Fruit fly (Drosophila melanogaster): ENCODE measurements around the gene thoc7.

The thoc7 gene

DNA sequence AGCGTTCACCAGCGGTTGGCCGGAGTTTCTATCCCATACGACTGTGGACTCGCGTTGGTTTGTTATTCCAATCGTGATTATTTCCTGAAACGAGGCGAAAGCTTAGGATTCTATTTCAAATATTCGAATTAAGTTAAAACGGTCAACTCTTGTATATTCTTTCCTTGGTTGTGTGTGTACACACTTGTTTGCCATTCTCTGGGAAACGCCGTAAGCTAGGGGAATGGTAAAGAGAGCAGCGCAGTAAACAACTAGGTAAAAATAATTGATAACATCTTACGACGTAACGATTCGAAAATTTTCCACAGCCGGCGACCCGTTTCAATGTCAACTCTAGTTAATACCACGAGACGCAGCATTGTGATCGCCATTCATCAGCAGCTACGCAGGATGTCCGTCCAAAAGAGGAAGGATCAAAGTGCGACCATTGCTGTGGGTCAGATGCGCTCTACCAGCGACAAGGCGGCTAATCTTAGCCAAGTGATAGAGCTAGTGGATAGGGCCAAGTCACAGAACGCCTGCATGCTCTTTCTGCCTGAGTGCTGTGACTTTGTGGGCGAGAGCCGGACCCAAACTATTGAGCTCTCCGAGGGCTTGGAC is 8.9 kb downstream of the thoc7 start, which contains the start of gene NitFhit:
NitFhit (plus strand) TSS at position 195 of the 600 bp plus-strand sequence.
- TF ChIP-seq CG10348 (GFP tag; IDR thresholded peaks at IDR 0.05) (no peak), gl (tag; optimal IDR thresholded peaks at IDR 0.05) (peak; percentile 29)

- TF ChIP-seq CG4496 (GFP tag; IDR thresholded peaks at IDR 0.05) (peak; percentile 64; the same call in 1 of the 3 replicates), CG34367 (tag; optimal IDR thresholded peaks at IDR 0.05) (peak; percentile 41), Snoo (tag; optimal IDR thresholded peaks at IDR 0.05) (peak; percentile 22), Ets98B (GFP tag; IDR thresholded peaks at IDR 0.05) (peak; percentile 36; the same call in 1 of the 2 replicates), CG17806 (tag; optimal IDR thresholded peaks at IDR 0.05) (peak; percentile 44), EcR (GFP tag; optimal IDR thresholded peaks at IDR 0.05) (no peak), CG15710 (tag; optimal IDR thresholded peaks at IDR 0.05) (peak; percentile 61), D1 (tag; optimal IDR thresholded peaks at IDR 0.05) (no peak), CG9948 (tag; optimal IDR thresholded peaks at IDR 0.05) (peak; percentile 53), rn (GFP tag; IDR thresholded peaks at IDR 0.05) (peak; percentile 58), CG8159 (tag; optimal IDR thresholded peaks at IDR 0.05) (peak; percentile 66), CG32121 (GFP tag; IDR thresholded peaks at IDR 0.05) (no peak)
These were observed 12.5 kb downstream of the thoc7 start, which contains the start of the genes rno and mri for dm6 chr3L:199754-200596. rno (minus strand) TSS chr3L:199762. mri (plus strand) TSS chr3L:200174.

DNA sequence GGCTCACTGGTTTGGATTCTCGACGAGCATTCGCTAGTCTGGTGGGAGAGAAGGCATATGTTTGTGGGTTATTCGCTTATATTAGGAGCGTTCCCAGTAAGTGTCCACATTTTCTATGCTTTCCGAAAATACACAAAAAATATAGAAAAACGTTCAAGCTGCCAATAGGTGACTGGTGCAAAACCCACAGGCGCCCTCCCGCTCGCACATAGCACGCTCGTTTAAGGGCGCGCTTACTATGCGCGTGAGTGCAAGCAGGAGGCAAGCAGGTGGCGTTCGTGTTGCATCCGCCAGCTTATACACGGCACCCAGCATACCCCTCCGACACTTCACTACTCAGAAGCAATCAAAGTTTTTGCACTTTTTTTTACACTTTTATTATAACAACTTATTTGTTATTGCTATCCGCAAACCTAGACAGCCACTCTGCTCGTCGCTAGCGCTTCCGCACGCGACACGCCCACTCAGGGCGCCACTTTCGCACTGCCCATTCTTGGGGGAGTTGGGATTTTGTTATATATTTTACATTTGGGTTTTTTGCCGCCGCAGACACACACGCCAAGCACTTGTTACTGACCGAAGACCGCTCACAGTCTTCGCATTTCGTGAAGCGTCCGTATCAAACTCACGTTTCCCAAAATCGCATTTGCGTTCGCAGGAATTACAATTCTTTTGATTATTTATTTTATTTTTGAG is 13.3 kb downstream of the thoc7 start:
- TF ChIP-seq CG4496 (GFP tag; IDR thresholded peaks at IDR 0.05) (peak; percentile 61), CG17806 (tag; optimal IDR thresholded peaks at IDR 0.05) (no peak), CG15710 (tag; optimal IDR thresholded peaks at IDR 0.05) (peak; percentile 43), CG32121 (GFP tag; IDR thresholded peaks at IDR 0.05) (peak; percentile 34; the same call in 1 of the 2 replicates), rn (GFP tag; IDR thresholded peaks at IDR 0.05) (peak; percentile 69), fd96Ca (GFP tag; IDR thresholded peaks at IDR 0.05) (peak; percentile 55; the same call in 2 of the 3 replicates), CG9948 (tag; optimal IDR thresholded peaks at IDR 0.05) (no peak), Ets98B (GFP tag; IDR thresholded peaks at IDR 0.05) (peak; percentile 52)

DNA sequence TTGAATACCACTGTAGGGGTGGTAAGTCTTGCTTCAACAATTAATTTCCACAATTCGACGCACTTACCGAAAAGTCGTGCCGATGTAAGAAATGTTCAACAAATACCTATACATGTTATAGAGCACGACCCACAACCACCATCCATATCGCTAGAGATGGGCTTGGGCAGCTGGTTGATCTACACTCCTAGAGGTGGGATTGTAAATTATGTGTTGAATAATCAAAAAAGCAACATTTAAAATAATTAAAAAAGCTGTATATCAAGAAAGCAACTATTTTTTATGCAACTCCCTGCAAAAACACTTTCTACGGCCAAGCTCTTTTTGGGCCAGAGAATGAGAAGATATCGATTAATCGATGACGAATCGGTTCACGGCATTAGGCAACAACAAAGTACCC is 28.2 kb downstream of the thoc7 start, which contains the start of the genes CG34140, Mkp and Mtch:
CG34140 (minus strand) TSS at position 174 of the 400 bp plus-strand sequence.
Mkp (minus strand) TSS at position 290 of the 400 bp plus-strand sequence.
Mtch (plus strand) TSS at position 376 of the 400 bp plus-strand sequence.
- TF ChIP-seq CG32121 (GFP tag; IDR thresholded peaks at IDR 0.05): peak; percentile 63
- TF ChIP-seq Ets98B (GFP tag; IDR thresholded peaks at IDR 0.05): peak; percentile 72
- TF ChIP-seq CG8301 (tag; optimal IDR thresholded peaks at IDR 0.05): no peak
- TF ChIP-seq CG17806 (tag; optimal IDR thresholded peaks at IDR 0.05): peak; percentile 66
- TF ChIP-seq rn (GFP tag; IDR thresholded peaks at IDR 0.05): no peak
- TF ChIP-seq CG4496 (GFP tag; IDR thresholded peaks at IDR 0.05): peak; percentile 79
- TF ChIP-seq CG15710 (tag; optimal IDR thresholded peaks at IDR 0.05): peak; percentile 73
- peak; percentile 13 for TF ChIP-seq CG34367 (tag; optimal IDR thresholded peaks at IDR 0.05)
- TF ChIP-seq fd96Ca (GFP tag; IDR thresholded peaks at IDR 0.05): peak; percentile 81
- TF ChIP-seq gl (tag; optimal IDR thresholded peaks at IDR 0.05): peak; percentile 10

DNA sequence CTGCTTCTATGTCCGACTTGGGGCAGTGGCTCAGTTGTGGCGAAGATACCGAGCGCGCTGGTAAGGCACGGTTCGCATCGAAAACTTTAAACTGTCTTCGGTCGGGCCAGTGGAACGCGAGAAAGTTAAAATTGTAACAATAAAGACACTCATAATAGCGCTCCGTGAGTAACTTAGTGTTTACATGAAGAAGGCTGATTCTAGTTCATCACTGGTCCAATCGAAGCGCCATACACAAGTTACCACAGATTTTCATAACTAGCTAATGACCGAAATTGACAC is 32.3 kb downstream of the thoc7 start:
- no peak for TF ChIP-seq CG13204 (GFP tag; optimal IDR thresholded peaks at IDR 0.05)
- no peak for TF ChIP-seq gl (tag; optimal IDR thresholded peaks at IDR 0.05)
- TF ChIP-seq CG8159 (tag; optimal IDR thresholded peaks at IDR 0.05): no peak
- no peak for TF ChIP-seq CG34367 (tag; optimal IDR thresholded peaks at IDR 0.05)
- no peak for TF ChIP-seq CG32121 (GFP tag; IDR thresholded peaks at IDR 0.05)
- TF ChIP-seq fd96Ca (GFP tag; IDR thresholded peaks at IDR 0.05): no peak
- TF ChIP-seq CG15710 (tag; optimal IDR thresholded peaks at IDR 0.05): no peak
- TF ChIP-seq Pif1A (GFP tag; optimal IDR thresholded peaks at IDR 0.05): no peak
- no peak for TF ChIP-seq CG14655 (GFP tag; optimal IDR thresholded peaks at IDR 0.05)
- no peak for TF ChIP-seq CG4496 (GFP tag; IDR thresholded peaks at IDR 0.05)
- no peak for TF ChIP-seq EcR (GFP tag; optimal IDR thresholded peaks at IDR 0.05)
- no peak for TF ChIP-seq CG17806 (tag; optimal IDR thresholded peaks at IDR 0.05)
- TF ChIP-seq CG9948 (tag; optimal IDR thresholded peaks at IDR 0.05): no peak
- TF ChIP-seq CG10348 (GFP tag; IDR thresholded peaks at IDR 0.05): no peak
- TF ChIP-seq Pif1B (GFP tag; optimal IDR thresholded peaks at IDR 0.05): no peak
- no peak for TF ChIP-seq rn (GFP tag; IDR thresholded peaks at IDR 0.05)
- TF ChIP-seq Snoo (tag; optimal IDR thresholded peaks at IDR 0.05): no peak
